Worm (Caenorhabditis elegans): ENCODE measurements around the gene C35C5.9.

Gene C35C5.9

DNA sequence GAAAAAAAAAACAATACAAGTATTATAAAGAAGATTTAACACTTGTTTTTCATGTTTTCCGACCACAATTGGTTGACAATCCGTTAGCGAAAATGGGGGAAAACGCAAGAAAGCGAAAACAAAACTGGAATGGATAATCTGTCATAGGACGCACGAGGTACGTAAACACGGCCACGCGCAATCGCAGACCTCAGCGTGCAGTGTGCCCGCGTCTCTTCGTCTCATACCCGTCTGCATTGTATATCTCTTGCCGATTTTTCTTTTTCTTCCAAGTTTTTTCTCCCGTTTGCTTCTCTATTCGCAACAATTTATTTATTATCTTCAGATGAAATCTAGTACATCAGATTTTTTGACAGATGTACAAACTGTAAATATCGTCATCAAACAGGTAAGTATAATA is 27.3 kb downstream of the C35C5.9 start, which contains the start of gene trpp-9:
Gene trpp-9 (plus strand): TSS at position 261 of the 400 bp plus-strand sequence.
- TF ChIP-seq unc-62 (GFP tag; optimal IDR thresholded peaks at IDR 0.05), result no peak

DNA sequence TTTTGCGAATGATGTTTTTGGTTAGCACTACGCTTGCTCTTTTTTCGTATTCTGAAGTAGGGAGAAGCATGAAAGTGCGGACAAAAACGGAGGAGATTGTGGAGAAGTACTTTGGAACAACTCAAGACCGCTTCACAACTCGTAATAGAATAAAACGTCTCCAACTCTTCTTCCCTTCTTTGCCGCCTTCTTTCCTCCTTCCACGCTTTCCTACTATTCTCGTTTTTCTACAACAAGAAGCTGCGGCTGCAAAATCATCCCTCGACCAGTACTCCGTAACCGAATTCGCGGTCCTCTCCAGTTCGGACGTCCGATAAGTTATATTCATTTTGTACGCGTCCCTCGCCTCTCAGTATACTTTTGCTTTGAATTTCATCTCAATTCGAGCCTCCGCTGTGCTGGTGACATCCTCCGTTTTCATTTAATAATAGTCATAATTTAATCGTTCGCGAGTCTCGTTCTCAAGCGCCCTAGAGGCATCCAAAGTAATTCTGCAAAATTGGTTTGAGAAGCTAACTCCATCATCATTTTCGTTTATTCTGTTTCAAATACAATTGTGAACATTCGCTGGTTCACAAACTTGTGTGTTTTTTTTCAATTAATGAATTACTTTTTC is 33.5 kb downstream of the C35C5.9 start:
- TF ChIP-seq unc-62 (GFP tag; optimal IDR thresholded peaks at IDR 0.05), result no peak

DNA sequence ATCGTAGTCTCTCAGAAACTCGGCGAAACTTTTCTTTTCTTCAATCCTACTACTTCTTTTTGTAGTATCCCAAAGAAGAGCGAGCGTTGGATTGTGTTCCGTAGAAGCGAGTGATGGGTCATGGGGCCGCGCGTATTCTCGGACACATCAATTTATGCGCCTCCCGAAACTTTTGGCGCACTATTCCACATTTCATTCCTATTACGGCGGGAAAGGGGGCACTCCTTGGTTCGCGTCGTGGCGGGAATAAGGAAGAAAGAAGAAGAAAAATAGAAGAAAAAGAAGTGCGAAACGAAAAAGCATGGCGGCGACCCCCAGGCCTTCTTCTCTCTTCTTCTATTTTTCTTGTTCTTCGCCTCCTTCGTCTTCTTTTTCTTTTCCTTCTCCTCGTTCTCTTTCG is 35.3 kb downstream of the C35C5.9 start:
- no peak for TF ChIP-seq unc-62 (GFP tag; optimal IDR thresholded peaks at IDR 0.05)

DNA sequence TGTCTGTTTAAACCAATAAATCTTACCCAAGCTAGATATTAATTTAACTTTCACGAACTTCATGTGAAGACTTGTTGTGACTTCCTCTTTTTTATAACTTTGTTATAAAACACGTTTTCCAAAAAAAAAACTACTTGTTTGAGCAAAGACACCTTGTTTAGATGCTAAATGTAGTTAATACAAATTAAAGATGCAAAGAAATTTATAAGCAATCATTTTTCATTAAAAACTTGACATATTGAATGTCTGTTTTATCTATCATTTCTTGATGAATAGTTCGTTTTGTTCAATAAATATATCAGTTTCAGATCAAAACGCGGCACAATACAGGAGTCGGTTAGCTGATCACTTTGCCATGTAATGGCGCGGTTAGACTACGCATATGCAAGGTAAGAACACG is 35.8 kb downstream of the C35C5.9 start, which contains the start of gene frm-3:
Gene frm-3 (plus strand): TSS at position 301 of the 400 bp plus-strand sequence.
- no peak for TF ChIP-seq unc-62 (GFP tag; optimal IDR thresholded peaks at IDR 0.05)

DNA sequence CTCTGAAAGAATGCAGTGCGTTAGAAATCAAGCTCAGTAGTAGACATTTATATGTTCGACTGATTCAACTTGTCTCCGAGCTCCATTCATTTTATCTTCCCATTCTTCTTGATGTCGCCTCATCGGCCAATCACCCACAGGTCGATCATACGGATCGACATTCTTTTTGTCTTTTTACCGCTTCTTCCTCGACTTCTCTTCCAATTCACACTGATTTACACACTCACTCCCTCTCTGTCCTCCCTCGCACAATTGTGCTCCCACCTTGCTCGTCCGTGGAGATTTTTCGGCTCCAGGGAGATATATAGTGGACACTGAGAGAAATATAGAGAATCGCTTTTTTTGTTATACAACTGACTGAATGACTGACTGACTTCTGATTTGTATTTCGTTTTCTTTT is 37.8 kb downstream of the C35C5.9 start:
- no peak for TF ChIP-seq unc-62 (GFP tag; optimal IDR thresholded peaks at IDR 0.05)

DNA sequence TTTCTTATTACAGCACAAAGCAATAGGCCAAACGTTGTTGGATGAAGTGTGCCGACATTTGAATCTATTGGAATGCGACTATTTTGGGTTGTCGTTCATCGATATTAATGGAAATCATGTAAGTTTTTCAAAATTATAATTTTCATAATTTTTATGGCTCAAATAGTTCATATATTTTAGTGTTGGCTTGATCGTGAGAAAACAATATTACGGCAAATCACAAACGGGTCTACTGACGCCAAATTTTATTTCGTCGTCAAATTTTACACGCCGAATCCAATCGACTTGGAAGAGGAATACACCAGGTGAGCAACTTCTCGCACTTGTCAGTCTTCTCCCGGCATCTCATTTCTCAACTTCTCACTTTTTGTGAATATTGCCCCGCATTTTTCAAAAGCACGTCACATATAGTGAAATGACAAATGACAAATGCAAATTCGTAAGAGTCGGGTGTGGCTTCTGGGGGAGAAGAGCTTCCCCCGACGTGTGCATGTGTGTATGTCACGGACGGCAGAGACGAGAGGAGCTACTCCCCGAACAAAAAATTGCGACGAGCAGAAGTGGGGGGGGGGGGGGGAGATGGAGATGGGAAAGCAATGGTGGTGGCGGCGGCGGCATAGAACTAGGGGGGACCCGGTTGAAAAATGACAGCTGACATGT is 40.2 kb downstream of the C35C5.9 start:
- no peak for TF ChIP-seq unc-62 (GFP tag; optimal IDR thresholded peaks at IDR 0.05)

DNA sequence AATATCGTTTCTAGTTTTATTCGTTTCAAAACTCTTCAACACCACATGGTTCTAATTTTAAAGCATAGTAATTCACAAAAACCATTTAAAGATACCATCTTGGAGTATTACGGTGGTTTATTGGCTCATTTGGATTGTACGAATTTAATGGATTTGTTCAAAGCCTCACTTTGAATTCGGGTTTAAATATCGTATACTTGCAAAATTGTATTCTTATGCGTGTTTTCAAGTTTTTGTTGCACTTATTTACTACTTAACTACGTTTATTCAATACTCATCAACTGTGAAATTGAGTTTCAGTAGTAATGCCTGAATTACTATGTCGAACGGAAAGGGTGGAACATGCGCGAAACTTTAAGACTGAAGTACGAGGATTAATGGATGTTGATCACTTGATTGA is 49.0 kb downstream of the C35C5.9 start, which contains the start of gene abts-2:
Gene abts-2 (plus strand): TSS at position 301 of the 400 bp plus-strand sequence.
- TF ChIP-seq unc-62 (GFP tag; optimal IDR thresholded peaks at IDR 0.05), result no peak

DNA sequence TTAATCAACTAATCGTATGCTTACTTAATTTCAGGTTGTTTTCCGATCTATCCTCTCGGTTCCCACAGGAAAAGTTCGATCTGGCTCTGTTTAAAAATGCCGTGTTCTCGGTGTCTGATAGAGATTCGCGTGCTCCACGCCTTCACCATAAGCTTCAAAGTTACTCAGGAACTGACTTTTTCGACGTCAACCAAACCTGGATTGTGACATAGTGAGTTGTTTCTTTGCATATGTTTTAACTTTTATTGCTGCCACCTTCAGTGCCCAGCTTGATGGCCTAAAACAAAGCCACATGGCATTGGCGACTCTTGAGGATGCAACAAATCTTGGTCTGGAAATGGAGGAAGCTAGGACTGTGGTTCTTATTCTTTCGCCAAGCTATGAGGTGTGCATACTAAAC is 49.5 kb downstream of the C35C5.9 start:
- no peak for TF ChIP-seq unc-62 (GFP tag; optimal IDR thresholded peaks at IDR 0.05)

Measured in whole organism, dauer.